Fruit fly (Drosophila melanogaster) whole organism, adult: ENCODE results near the gene CG33287.

ENCODE experiments used
- CG11617 ChIP-seq: fragments of 200-800 bp; sonication (Bioruptor generic); optimal IDR thresholded peaks from 2 replicates; lab custom pipeline; 2017; ENCODE audit warnings: mild to moderate bottlenecking, missing biosample characterization, missing genetic modification reagents, missing genetic modification characterization
- CG12768 ChIP-seq: fragments of 200-800 bp; sonication (Bioruptor generic); optimal IDR thresholded peaks from 2 replicates; lab custom pipeline; 2017; ENCODE audit warnings: missing biosample characterization, missing genetic modification characterization, mild to moderate bottlenecking, moderate library complexity, missing genetic modification reagents
- CG14711 ChIP-seq: fragments of 200-800 bp; sonication (Bioruptor generic); optimal IDR thresholded peaks from 2 replicates; lab custom pipeline; 2018; ENCODE audit warnings: missing biosample characterization, mild to moderate bottlenecking, missing genetic modification characterization, moderate library complexity
- CG1620 ChIP-seq: fragments of 200-800 bp; sonication (Bioruptor generic); optimal IDR thresholded peaks from 2 replicates; lab custom pipeline; 2016; ENCODE audit warnings: missing biosample characterization, missing genetic modification characterization
- CG33017 ChIP-seq: fragments of 200-800 bp; sonication (Bioruptor generic); optimal IDR thresholded peaks from 2 replicates; lab custom pipeline; 2018; ENCODE audit warnings: missing biosample characterization, mild to moderate bottlenecking, missing genetic modification characterization, moderate library complexity
- CG5204 ChIP-seq: fragments of 200-800 bp; sonication (Bioruptor generic); optimal IDR thresholded peaks from 2 replicates; lab custom pipeline; 2016; ENCODE audit warnings: missing biosample characterization, missing genetic modification characterization
- CG7045 ChIP-seq: fragments of 200-800 bp; sonication (Bioruptor generic); optimal IDR thresholded peaks from 2 replicates; lab custom pipeline; 2017; ENCODE audit warnings: missing biosample characterization, mild to moderate bottlenecking, missing genetic modification characterization
- CG7101 ChIP-seq: fragments of 200-800 bp; sonication (Bioruptor generic); optimal IDR thresholded peaks from 2 replicates; lab custom pipeline; 2018; ENCODE audit warnings: missing biosample characterization, mild to moderate bottlenecking, missing genetic modification characterization, moderate library complexity
- Clk ChIP-seq: fragments of 200-800 bp; sonication (Bioruptor generic); optimal IDR thresholded peaks from 2 replicates; lab custom pipeline; 2017; ENCODE audit warnings: missing biosample characterization, missing genetic modification characterization
- Crg-1 ChIP-seq: fragments of 200-800 bp; sonication (Bioruptor generic); optimal IDR thresholded peaks from 2 replicates; lab custom pipeline; 2016; ENCODE audit warnings: missing biosample characterization, missing genetic modification characterization
- Hr96 ChIP-seq: fragments of 200-800 bp; sonication (Bioruptor generic); optimal IDR thresholded peaks from 2 replicates; lab custom pipeline; 2016; ENCODE audit warnings: missing biosample characterization, missing genetic modification characterization
- Mnt ChIP-seq: fragments of 200-800 bp; sonication (Bioruptor generic); optimal IDR thresholded peaks from 2 replicates; lab custom pipeline; 2016; ENCODE audit warnings: missing biosample characterization, mild to moderate bottlenecking, missing genetic modification characterization
- bab1 ChIP-seq: fragments of 200-800 bp; sonication (Bioruptor generic); optimal IDR thresholded peaks from 3 replicates; lab custom pipeline; 2019; ENCODE audit warnings: missing biosample characterization, mild to moderate bottlenecking, missing genetic modification characterization, moderate library complexity
- cic ChIP-seq: fragments of 200-800 bp; sonication (Bioruptor generic); optimal IDR thresholded peaks from 2 replicates; lab custom pipeline; 2017; ENCODE audit warnings: missing biosample characterization, mild to moderate bottlenecking, missing genetic modification characterization, moderate library complexity
- cnc ChIP-seq, 2 experiments: fragments of >200 bp; optimal IDR thresholded peaks; 2 replicates each; lab custom pipeline; 2017
- kay ChIP-seq: fragments of 200-800 bp; sonication (Bioruptor generic); peaks from one replicate; lab custom pipeline; 2016; ENCODE audit warnings: missing biosample characterization, missing genetic modification characterization, borderline replicate concordance
- ovo ChIP-seq: fragments of 200-800 bp; sonication (Bioruptor generic); optimal IDR thresholded peaks from 2 replicates; lab custom pipeline; 2016; ENCODE audit warnings: missing biosample characterization, missing genetic modification characterization
- pad ChIP-seq: fragments of 200-800 bp; sonication (Bioruptor generic); optimal IDR thresholded peaks from 3 replicates; lab custom pipeline; 2017; ENCODE audit warnings: missing biosample characterization, missing genetic modification characterization, mild to moderate bottlenecking, moderate library complexity, missing genetic modification reagents
- tj ChIP-seq: fragments of 200-800 bp; sonication (Bioruptor generic); optimal IDR thresholded peaks from 3 replicates; lab custom pipeline; 2017; ENCODE audit warnings: missing biosample characterization, mild to moderate bottlenecking, missing genetic modification characterization, moderate library complexity
- toe ChIP-seq: fragments of 200-800 bp; sonication (Bioruptor generic); optimal IDR thresholded peaks from 2 replicates; lab custom pipeline; 2016; ENCODE audit warnings: missing biosample characterization, missing genetic modification characterization

The CG33287 gene

dm6 chr3L:21008255-21008815 is 37.9 kb upstream of the CG33287 start:
- TF ChIP-seq kay (GFP tag; lab: Kevin White, UChicago) (peak; percentile 89), CG5204 (no peak)

- TF ChIP-seq Crg-1 (no peak), cic (no peak), CG7045 (GFP tag; lab: Kevin White, UChicago) (no peak), CG11617 (GFP tag; lab: Kevin White, UChicago) (no peak), CG5204 (no peak), Clk (GFP tag; lab: Kevin White, UChicago) (no peak), CG7101 (tag; lab: Kevin White, UChicago) (no peak), kay (GFP tag; lab: Kevin White, UChicago) (no peak), toe (GFP tag; lab: Kevin White, UChicago) (no peak), CG1620 (GFP tag; lab: Kevin White, UChicago) (no peak), cnc (optimal IDR thresholded peaks at IDR 0.05; lab: Kevin White, UChicago) (no peak), CG14711 (tag; lab: Kevin White, UChicago) (no peak), tj (no peak), CG12768 (GFP tag; lab: Kevin White, UChicago) (no peak), pad (GFP tag; lab: Kevin White, UChicago) (no peak), bab1 (GFP tag; lab: Kevin White, UChicago) (no peak), ovo (no peak), CG33017 (tag; lab: Kevin White, UChicago) (no peak)
These were observed 37.1 kb upstream of the CG33287 start for dm6 chr3L:21007364-21008254.

dm6 chr3L:20999639-21000038 is 29.2 kb upstream of the CG33287 start:
- TF ChIP-seq CG14711 (tag; lab: Kevin White, UChicago) (no peak), toe (GFP tag; lab: Kevin White, UChicago) (no peak), CG12768 (GFP tag; lab: Kevin White, UChicago) (no peak), CG1620 (GFP tag; lab: Kevin White, UChicago) (no peak), Hr96 (no peak), CG7101 (tag; lab: Kevin White, UChicago) (no peak), cic (no peak), ovo (no peak), tj (no peak), CG33017 (tag; lab: Kevin White, UChicago) (no peak), kay (GFP tag; lab: Kevin White, UChicago) (no peak), Clk (GFP tag; lab: Kevin White, UChicago) (no peak), Mnt (GFP tag; lab: Kevin White, UChicago) (no peak), Crg-1 (no peak), bab1 (GFP tag; lab: Kevin White, UChicago) (no peak), CG7045 (GFP tag; lab: Kevin White, UChicago) (no peak), cnc (optimal IDR thresholded peaks at IDR 0.05; lab: Kevin White, UChicago) (no peak), CG11617 (GFP tag; lab: Kevin White, UChicago) (no peak), CG5204 (no peak)

DNA sequence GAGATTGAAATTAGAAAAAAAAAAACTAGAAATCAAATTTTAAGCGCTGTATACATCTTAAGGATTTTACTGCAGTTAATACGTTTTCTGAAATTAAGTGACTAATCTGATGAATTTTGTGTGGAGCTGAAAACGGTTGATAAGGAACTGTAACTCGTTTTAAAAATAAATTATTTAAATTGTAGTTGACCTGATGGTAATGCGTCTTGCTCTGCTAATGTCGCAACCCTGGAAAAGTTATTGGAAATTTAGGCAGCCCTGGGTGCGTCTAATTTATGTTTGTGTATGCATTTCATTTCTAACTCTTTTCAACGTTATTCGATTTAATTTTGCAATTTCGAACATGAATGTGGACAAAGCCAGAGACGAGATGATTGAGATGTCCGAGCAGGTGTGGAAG is 20.9 kb upstream of the CG33287 start, which contains the start of gene CG12984:
Gene CG12984 (plus strand): TSS at position 301 of the 400 bp plus-strand sequence.
- TF ChIP-seq pad (GFP tag; lab: Kevin White, UChicago) = no peak
- no peak for TF ChIP-seq Crg-1
- TF ChIP-seq CG14711 (tag; lab: Kevin White, UChicago) = no peak
- TF ChIP-seq CG1620 (GFP tag; lab: Kevin White, UChicago) = no peak
- no peak for TF ChIP-seq Clk (GFP tag; lab: Kevin White, UChicago)
- TF ChIP-seq Mnt (GFP tag; lab: Kevin White, UChicago) = no peak
- no peak for TF ChIP-seq CG11617 (GFP tag; lab: Kevin White, UChicago)
- no peak for TF ChIP-seq cnc (optimal IDR thresholded peaks at IDR 0.05; lab: Kevin White, UChicago)
- TF ChIP-seq Hr96 = no peak

DNA sequence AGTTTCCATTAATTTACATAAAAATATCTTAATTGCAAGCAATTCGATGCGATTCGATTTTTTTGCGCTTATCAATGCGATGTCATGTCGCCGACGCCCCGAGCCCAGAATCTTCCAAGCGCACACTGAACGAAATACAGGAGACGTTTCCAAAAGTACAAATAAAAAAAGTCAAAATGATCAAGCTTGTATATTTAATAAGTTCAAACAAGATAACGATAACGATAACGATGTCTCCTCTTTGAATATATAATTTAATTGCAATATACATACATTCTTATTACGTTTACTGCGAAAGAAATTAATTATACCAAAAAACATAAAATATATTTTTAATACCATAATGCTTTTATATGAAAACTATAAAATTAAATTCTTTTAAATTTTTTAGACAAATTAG is 19.8 kb upstream of the CG33287 start:
- TF ChIP-seq Clk (GFP tag; lab: Kevin White, UChicago) (no peak), CG5204 (no peak), CG14711 (tag; lab: Kevin White, UChicago) (no peak), Hr96 (no peak), cnc (optimal IDR thresholded peaks at IDR 0.05; lab: Kevin White, UChicago) (no peak), Mnt (GFP tag; lab: Kevin White, UChicago) (no peak), CG33017 (tag; lab: Kevin White, UChicago) (no peak), CG11617 (GFP tag; lab: Kevin White, UChicago) (no peak), tj (no peak), bab1 (GFP tag; lab: Kevin White, UChicago) (no peak), cic (no peak), toe (GFP tag; lab: Kevin White, UChicago) (no peak), Crg-1 (no peak), ovo (no peak), CG7101 (tag; lab: Kevin White, UChicago) (no peak)

dm6 chr3L:20988862-20989261 is 18.4 kb upstream of the CG33287 start:
- TF ChIP-seq tj (no peak), Clk (GFP tag; lab: Kevin White, UChicago) (no peak), cnc (optimal IDR thresholded peaks at IDR 0.05; lab: Kevin White, UChicago) (no peak), Crg-1 (no peak), CG7045 (GFP tag; lab: Kevin White, UChicago) (no peak), Mnt (GFP tag; lab: Kevin White, UChicago) (no peak), toe (GFP tag; lab: Kevin White, UChicago) (no peak), CG12768 (GFP tag; lab: Kevin White, UChicago) (no peak), pad (GFP tag; lab: Kevin White, UChicago) (no peak)
